Fruit fly (Drosophila melanogaster) whole organism, adult: Measurements from ENCODE around the gene tll.

Source experiments
- CG12768 ChIP-seq: fragments of 200-800 bp; sonication (Bioruptor generic); optimal IDR thresholded peaks from 2 replicates; lab custom pipeline; 2017; ENCODE audit warnings: missing biosample characterization, missing genetic modification characterization, mild to moderate bottlenecking, moderate library complexity, missing genetic modification reagents
- CG14711 ChIP-seq: fragments of 200-800 bp; sonication (Bioruptor generic); optimal IDR thresholded peaks from 2 replicates; lab custom pipeline; 2018; ENCODE audit warnings: missing biosample characterization, mild to moderate bottlenecking, missing genetic modification characterization, moderate library complexity
- CG1620 ChIP-seq: fragments of 200-800 bp; sonication (Bioruptor generic); optimal IDR thresholded peaks from 2 replicates; lab custom pipeline; 2016; ENCODE audit warnings: missing biosample characterization, missing genetic modification characterization
- CG7045 ChIP-seq: fragments of 200-800 bp; sonication (Bioruptor generic); optimal IDR thresholded peaks from 2 replicates; lab custom pipeline; 2017; ENCODE audit warnings: missing biosample characterization, mild to moderate bottlenecking, missing genetic modification characterization
- Clk ChIP-seq: fragments of 200-800 bp; sonication (Bioruptor generic); optimal IDR thresholded peaks from 2 replicates; lab custom pipeline; 2017; ENCODE audit warnings: missing biosample characterization, missing genetic modification characterization
- Crg-1 ChIP-seq: fragments of 200-800 bp; sonication (Bioruptor generic); optimal IDR thresholded peaks from 2 replicates; lab custom pipeline; 2016; ENCODE audit warnings: missing biosample characterization, missing genetic modification characterization
- Hr96 ChIP-seq: fragments of 200-800 bp; sonication (Bioruptor generic); optimal IDR thresholded peaks from 2 replicates; lab custom pipeline; 2016; ENCODE audit warnings: missing biosample characterization, missing genetic modification characterization
- bab1 ChIP-seq: fragments of 200-800 bp; sonication (Bioruptor generic); optimal IDR thresholded peaks from 3 replicates; lab custom pipeline; 2019; ENCODE audit warnings: missing biosample characterization, mild to moderate bottlenecking, missing genetic modification characterization, moderate library complexity
- cnc ChIP-seq, 2 experiments: fragments of >200 bp; optimal IDR thresholded peaks; 2 replicates each; lab custom pipeline; 2017
- kay ChIP-seq: fragments of 200-800 bp; sonication (Bioruptor generic); peaks from one replicate; lab custom pipeline; 2016; ENCODE audit warnings: missing biosample characterization, missing genetic modification characterization, borderline replicate concordance
- ovo ChIP-seq: fragments of 200-800 bp; sonication (Bioruptor generic); optimal IDR thresholded peaks from 2 replicates; lab custom pipeline; 2016; ENCODE audit warnings: missing biosample characterization, missing genetic modification characterization
- tj ChIP-seq: fragments of 200-800 bp; sonication (Bioruptor generic); optimal IDR thresholded peaks from 3 replicates; lab custom pipeline; 2017; ENCODE audit warnings: missing biosample characterization, mild to moderate bottlenecking, missing genetic modification characterization, moderate library complexity

DNA sequence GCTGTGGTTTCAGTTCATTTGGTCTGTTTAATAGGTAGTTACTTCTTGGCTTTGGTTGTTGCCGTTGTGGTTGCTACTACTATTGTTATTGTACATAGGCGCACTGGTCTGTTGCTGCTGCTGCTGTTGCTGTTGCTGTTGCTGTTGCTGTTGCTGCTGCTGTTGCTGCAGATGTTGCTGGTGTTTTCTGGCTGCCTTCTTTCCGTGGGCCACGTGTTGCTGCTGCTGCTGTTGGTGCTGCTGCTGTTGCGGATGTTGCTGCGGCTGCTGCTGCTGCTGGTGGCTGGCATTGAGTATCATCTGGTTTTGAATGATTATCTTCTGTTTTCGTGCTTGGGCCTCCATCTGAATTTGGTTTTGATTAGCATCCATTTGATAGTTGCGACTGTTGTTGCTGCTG, 26.0 kb downstream of the tll start:
- TF ChIP-seq cnc (optimal IDR thresholded peaks at IDR 0.05; lab: Kevin White, UChicago) (no peak), Hr96 (GFP tag; lab: Kevin White, UChicago) (no peak), CG7045 (GFP tag; lab: Kevin White, UChicago) (no peak), Crg-1 (no peak), CG1620 (GFP tag; lab: Kevin White, UChicago) (no peak), CG14711 (no peak), CG12768 (no peak), tj (no peak), bab1 (GFP tag; lab: Kevin White, UChicago) (no peak), kay (no peak), Clk (GFP tag; lab: Kevin White, UChicago) (no peak), ovo (GFP tag; lab: Kevin White, UChicago) (no peak)
